Worm (Caenorhabditis elegans): ENCODE data around the gene F16B4.4.

ce11 chrV:1577092-1577709, 16.6 kb upstream of the F16B4.4 start:
- TF ChIP-seq scrt-1 (GFP tag; IDR thresholded peaks at IDR 0.05) (no peak), ama-1 (optimal IDR thresholded peaks at IDR 0.05) (no peak), hmg-4 (GFP tag; optimal IDR thresholded peaks at IDR 0.05) (peak; percentile 30), flt-1 (GFP tag; IDR thresholded peaks at IDR 0.05) (0 out of 2 replicates have a peak, but pooled peaks have one; percentile 21), hmbx-1 (tag; optimal IDR thresholded peaks at IDR 0.05) (no peak), hnd-1 (tag; optimal IDR thresholded peaks at IDR 0.05) (no peak), tbx-11 (GFP tag; IDR thresholded peaks at IDR 0.05) (no peak), ceh-13 (GFP tag; optimal IDR thresholded peaks at IDR 0.05) (no peak), ets-7 (tag; optimal IDR thresholded peaks at IDR 0.05) (no peak), B0310.2 (tag; optimal IDR thresholded peaks at IDR 0.05) (no peak), tra-4 (tag; optimal IDR thresholded peaks at IDR 0.05) (no peak)

Measured in whole organism, early embryonic.